Comparison of ENCODE assay signal across 1 fruit fly cellular context in the genomic region with DNA sequence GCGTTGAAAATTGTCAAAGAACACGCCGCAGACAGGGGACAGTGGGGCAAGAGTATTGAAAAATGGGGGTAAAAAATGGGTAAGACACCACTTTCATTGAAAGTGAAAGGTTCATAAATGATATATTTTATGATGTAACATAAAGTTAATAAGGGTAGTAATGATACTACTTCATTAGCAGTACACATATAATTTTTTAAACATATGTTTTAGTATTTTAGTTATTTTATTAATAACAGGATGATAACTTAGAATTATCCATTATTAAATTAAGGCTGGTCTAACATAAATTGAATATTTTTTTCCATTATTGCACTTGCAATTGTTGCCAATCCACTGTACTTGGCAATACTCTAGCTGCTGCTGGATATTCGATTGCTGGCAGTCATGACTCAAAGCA.
TF ChIP-seq lines count a peak whose summit lies in the region.

No protein-coding gene starts in this region.

TF ChIP-seq in whole organism, embryonic, 481 proteins besides CTCF, POLR2A, EP300 and RAD21 (continued from another document and continues in another):
- TF ChIP-seq CG2116 (GFP tag; optimal IDR thresholded peaks at IDR 0.05; lab: Kevin White, UChicago) = no peak
- TF ChIP-seq PHDP (tag; optimal IDR thresholded peaks at IDR 0.05; lab: Kevin White, UChicago) = no peak
- no peak for TF ChIP-seq CG12071 (GFP tag; optimal IDR thresholded peaks at IDR 0.05; lab: Kevin White, UChicago)
- TF ChIP-seq CG1529 (GFP tag; optimal IDR thresholded peaks at IDR 0.05; lab: Kevin White, UChicago) = peak; percentile 36
- TF ChIP-seq unpg (GFP tag; optimal IDR thresholded peaks at IDR 0.05; lab: Kevin White, UChicago) = peak; percentile 11
- no peak for TF ChIP-seq HmgZ (tag; optimal IDR thresholded peaks at IDR 0.05; lab: Kevin White, UChicago)
- no peak for TF ChIP-seq slou (GFP tag; optimal IDR thresholded peaks at IDR 0.05; lab: Kevin White, UChicago)
- no peak for TF ChIP-seq Antp (GFP tag; optimal IDR thresholded peaks at IDR 0.05; lab: Kevin White, UChicago)
- TF ChIP-seq CG7963 (GFP tag; IDR thresholded peaks at IDR 0.05; lab: Robert Waterston, UW; ENCODE audit: partially characterized antibody) = no peak
- no peak for TF ChIP-seq Scr (GFP tag; IDR thresholded peaks at IDR 0.05; lab: Robert Waterston, UW; ENCODE audit: partially characterized antibody)
- TF ChIP-seq CrebB (tag; optimal IDR thresholded peaks at IDR 0.05; lab: Kevin White, UChicago) = no peak
- TF ChIP-seq CG10366 (GFP tag; IDR thresholded peaks at IDR 0.05; lab: Robert Waterston, UW) = no peak
- TF ChIP-seq CG2202 (tag; optimal IDR thresholded peaks at IDR 0.05; lab: Kevin White, UChicago) = peak; percentile 27
- TF ChIP-seq kah (GFP tag; optimal IDR thresholded peaks at IDR 0.05; lab: Kevin White, UChicago) = no peak
- no peak for TF ChIP-seq Dp (GFP tag; optimal IDR thresholded peaks at IDR 0.05; lab: Kevin White, UChicago)
- no peak for TF ChIP-seq CG1603 (tag; optimal IDR thresholded peaks at IDR 0.05; lab: Kevin White, UChicago)
- no peak for TF ChIP-seq Awh (GFP tag; IDR thresholded peaks at IDR 0.05; lab: Robert Waterston, UW)
- TF ChIP-seq CG12299 (tag; optimal IDR thresholded peaks at IDR 0.05; lab: Kevin White, UChicago) = no peak
- no peak for TF ChIP-seq seq (GFP tag; IDR thresholded peaks at IDR 0.05; lab: Robert Waterston, UW)
- TF ChIP-seq shn (GFP tag; optimal IDR thresholded peaks at IDR 0.05; lab: Kevin White, UChicago) = no peak
- TF ChIP-seq Doc3 (GFP tag; IDR thresholded peaks at IDR 0.05; lab: Robert Waterston, UW; ENCODE audit: partially characterized antibody) = no peak
- TF ChIP-seq CG16815 (GFP tag; optimal IDR thresholded peaks at IDR 0.05; lab: Kevin White, UChicago) = peak; percentile 39
- no peak for TF ChIP-seq Hmr (GFP tag; optimal IDR thresholded peaks at IDR 0.05; lab: Kevin White, UChicago)
- peak; percentile 60 for TF ChIP-seq CG2712 (tag; optimal IDR thresholded peaks at IDR 0.05; lab: Kevin White, UChicago)
- no peak for TF ChIP-seq danr (GFP tag; IDR thresholded peaks at IDR 0.05; lab: Robert Waterston, UW)
- no peak for TF ChIP-seq corto (GFP tag; optimal IDR thresholded peaks at IDR 0.05; lab: Kevin White, UChicago)
- TF ChIP-seq sisA (GFP tag; IDR thresholded peaks at IDR 0.05; lab: Robert Waterston, UW) = no peak
- TF ChIP-seq E2f1 (GFP tag; IDR thresholded peaks at IDR 0.05; lab: Robert Waterston, UW) = 0 out of 2 replicates have a peak, but pooled peaks have one; percentile 10
- TF ChIP-seq gsb (GFP tag; IDR thresholded peaks at IDR 0.05; lab: Robert Waterston, UW) = no peak
- no peak for TF ChIP-seq Fer2 (tag; optimal IDR thresholded peaks at IDR 0.05; lab: Kevin White, UChicago)
- TF ChIP-seq Lim3 (GFP tag; IDR thresholded peaks at IDR 0.05; lab: Robert Waterston, UW) = no peak
- no peak for TF ChIP-seq CG12236 (GFP tag; optimal IDR thresholded peaks at IDR 0.05; lab: Kevin White, UChicago)
- TF ChIP-seq CG12391 (tag; optimal IDR thresholded peaks at IDR 0.05; lab: Kevin White, UChicago) = peak; percentile 29
- no peak for TF ChIP-seq CG32772 (GFP tag; IDR thresholded peaks at IDR 0.05; lab: Robert Waterston, UW)
- no peak for TF ChIP-seq CG4820 (GFP tag; optimal IDR thresholded peaks at IDR 0.05; lab: Kevin White, UChicago)
- TF ChIP-seq Mes4 (GFP tag; optimal IDR thresholded peaks at IDR 0.05; lab: Kevin White, UChicago) = no peak
- no peak for TF ChIP-seq YL-1 (GFP tag; optimal IDR thresholded peaks at IDR 0.05; lab: Kevin White, UChicago)
- TF ChIP-seq fd102C (GFP tag; optimal IDR thresholded peaks at IDR 0.05; lab: Kevin White, UChicago) = no peak
- TF ChIP-seq Atf-2 (GFP tag; optimal IDR thresholded peaks at IDR 0.05; lab: Kevin White, UChicago) = no peak
- TF ChIP-seq CG7357 (GFP tag; IDR thresholded peaks at IDR 0.05; lab: Robert Waterston, UW) = no peak
- TF ChIP-seq btn (GFP tag; optimal IDR thresholded peaks at IDR 0.05; lab: Kevin White, UChicago) = no peak
- no peak for TF ChIP-seq ATbp (GFP tag; optimal IDR thresholded peaks at IDR 0.05; lab: Kevin White, UChicago)
- TF ChIP-seq Atf3 (GFP tag; optimal IDR thresholded peaks at IDR 0.05; lab: Kevin White, UChicago) = no peak
- no peak for TF ChIP-seq CG3065 (GFP tag; optimal IDR thresholded peaks at IDR 0.05; lab: Kevin White, UChicago)
- TF ChIP-seq TFAM (GFP tag; optimal IDR thresholded peaks at IDR 0.05; lab: Kevin White, UChicago) = no peak
- no peak for TF ChIP-seq CG9932 (GFP tag; IDR thresholded peaks at IDR 0.05; lab: Robert Waterston, UW)
- TF ChIP-seq Opbp (GFP tag; IDR thresholded peaks at IDR 0.05; lab: Robert Waterston, UW; ENCODE audit: partially characterized antibody) = no peak
- no peak for TF ChIP-seq lov (optimal IDR thresholded peaks at IDR 0.05; lab: Kevin White, UChicago)
- no peak for TF ChIP-seq lov (GFP tag; IDR thresholded peaks at IDR 0.05; lab: Robert Waterston, UW)
- no peak for TF ChIP-seq Adf1 (GFP tag; IDR thresholded peaks at IDR 0.05; lab: Robert Waterston, UW)
- no peak for TF ChIP-seq Dref (GFP tag; IDR thresholded peaks at IDR 0.05; lab: Robert Waterston, UW)
- TF ChIP-seq tgo (GFP tag; IDR thresholded peaks at IDR 0.05; lab: Robert Waterston, UW) = no peak
- no peak for TF ChIP-seq Myb (GFP tag; optimal IDR thresholded peaks at IDR 0.05; lab: Kevin White, UChicago)
- no peak for TF ChIP-seq ttk (GFP tag; IDR thresholded peaks at IDR 0.05; lab: Robert Waterston, UW)
- no peak for TF ChIP-seq CG8944 (GFP tag; optimal IDR thresholded peaks at IDR 0.05; lab: Kevin White, UChicago)
- no peak for TF ChIP-seq CG10147 (GFP tag; optimal IDR thresholded peaks at IDR 0.05; lab: Kevin White, UChicago)
- no peak for TF ChIP-seq vfl (GFP tag; optimal IDR thresholded peaks at IDR 0.05; lab: Kevin White, UChicago)
- no peak for TF ChIP-seq tll (GFP tag; optimal IDR thresholded peaks at IDR 0.05; lab: Kevin White, UChicago)
- TF ChIP-seq CG8281 (tag; optimal IDR thresholded peaks at IDR 0.05; lab: Kevin White, UChicago) = no peak
- no peak for TF ChIP-seq ken (GFP tag; IDR thresholded peaks at IDR 0.05; lab: Robert Waterston, UW)
- no peak for TF ChIP-seq gce (GFP tag; IDR thresholded peaks at IDR 0.05; lab: Robert Waterston, UW)
- no peak for TF ChIP-seq hth (optimal IDR thresholded peaks at IDR 0.05; lab: Kevin White, UChicago)
- TF ChIP-seq wor (GFP tag; IDR thresholded peaks at IDR 0.05; lab: Robert Waterston, UW) = 0 out of 2 replicates have a peak, but pooled peaks have one; percentile 15
- no peak for TF ChIP-seq NFAT (GFP tag; IDR thresholded peaks at IDR 0.05; lab: Robert Waterston, UW)
- no peak for TF ChIP-seq bigmax (GFP tag; optimal IDR thresholded peaks at IDR 0.05; lab: Kevin White, UChicago)
- no peak for TF ChIP-seq vnd (GFP tag; IDR thresholded peaks at IDR 0.05; lab: Robert Waterston, UW; ENCODE audit: partially characterized antibody)
- TF ChIP-seq CG15601 (tag; optimal IDR thresholded peaks at IDR 0.05; lab: Kevin White, UChicago) = peak; percentile 16
- TF ChIP-seq CG17829 (tag; optimal IDR thresholded peaks at IDR 0.05; lab: Kevin White, UChicago) = peak; percentile 25
- no peak for TF ChIP-seq CG8290 (GFP tag; optimal IDR thresholded peaks at IDR 0.05; lab: Kevin White, UChicago)
- TF ChIP-seq CG8290 (tag; optimal IDR thresholded peaks at IDR 0.05; lab: Kevin White, UChicago) = no peak
- TF ChIP-seq nau (GFP tag; optimal IDR thresholded peaks at IDR 0.05; lab: Kevin White, UChicago) = no peak
- no peak for TF ChIP-seq H2.0 (GFP tag; IDR thresholded peaks at IDR 0.05; lab: Robert Waterston, UW)
- TF ChIP-seq pum (GFP tag; optimal IDR thresholded peaks at IDR 0.05; lab: Kevin White, UChicago) = no peak
- TF ChIP-seq schlank (tag; optimal IDR thresholded peaks at IDR 0.05; lab: Kevin White, UChicago) = no peak
- TF ChIP-seq Nf-YB (GFP tag; optimal IDR thresholded peaks at IDR 0.05; lab: Kevin White, UChicago) = no peak
- no peak for TF ChIP-seq so (GFP tag; IDR thresholded peaks at IDR 0.05; lab: Robert Waterston, UW)
- TF ChIP-seq sob (GFP tag; IDR thresholded peaks at IDR 0.05; lab: Robert Waterston, UW) = no peak
- no peak for TF ChIP-seq lab (GFP tag; optimal IDR thresholded peaks at IDR 0.05; lab: Kevin White, UChicago)
- no peak for TF ChIP-seq CG11085 (GFP tag; IDR thresholded peaks at IDR 0.05; lab: Robert Waterston, UW)
- no peak for TF ChIP-seq h (optimal IDR thresholded peaks at IDR 0.05; lab: Kevin White, UChicago)
- TF ChIP-seq maf-S (GFP tag; optimal IDR thresholded peaks at IDR 0.05; lab: Kevin White, UChicago) = no peak
- TF ChIP-seq ranshi (GFP tag; IDR thresholded peaks at IDR 0.05; lab: Robert Waterston, UW) = no peak
- TF ChIP-seq CG7987 (GFP tag; optimal IDR thresholded peaks at IDR 0.05; lab: Kevin White, UChicago) = no peak
- TF ChIP-seq CG1647 (GFP tag; optimal IDR thresholded peaks at IDR 0.05; lab: Kevin White, UChicago) = no peak
- no peak for TF ChIP-seq dpn (GFP tag; optimal IDR thresholded peaks at IDR 0.05; lab: Kevin White, UChicago)
- TF ChIP-seq C15 (GFP tag; IDR thresholded peaks at IDR 0.05; lab: Robert Waterston, UW) = no peak
- TF ChIP-seq CG2875 (GFP tag; optimal IDR thresholded peaks at IDR 0.05; lab: Kevin White, UChicago) = no peak
- TF ChIP-seq CG1233 (GFP tag; optimal IDR thresholded peaks at IDR 0.05; lab: Kevin White, UChicago) = no peak
- TF ChIP-seq luna (GFP tag; optimal IDR thresholded peaks at IDR 0.05; lab: Kevin White, UChicago) = no peak
- no peak for TF ChIP-seq grn (GFP tag; optimal IDR thresholded peaks at IDR 0.05; lab: Kevin White, UChicago)
- no peak for TF ChIP-seq Hmx (GFP tag; optimal IDR thresholded peaks at IDR 0.05; lab: Kevin White, UChicago)
- no peak for TF ChIP-seq z (GFP tag; IDR thresholded peaks at IDR 0.05; lab: Robert Waterston, UW)
- no peak for TF ChIP-seq CG6175 (GFP tag; IDR thresholded peaks at IDR 0.05; lab: Robert Waterston, UW)
- TF ChIP-seq ash1 (GFP tag; optimal IDR thresholded peaks at IDR 0.05; lab: Kevin White, UChicago) = no peak
- TF ChIP-seq CG17568 (GFP tag; optimal IDR thresholded peaks at IDR 0.05; lab: Kevin White, UChicago) = no peak
- no peak for TF ChIP-seq NfI (GFP tag; optimal IDR thresholded peaks at IDR 0.05; lab: Kevin White, UChicago)
- no peak for TF ChIP-seq Oaz (GFP tag; IDR thresholded peaks at IDR 0.05; lab: Robert Waterston, UW)
- TF ChIP-seq Tbp (GFP tag; optimal IDR thresholded peaks at IDR 0.05; lab: Kevin White, UChicago) = no peak
- no peak for TF ChIP-seq ssp (GFP tag; IDR thresholded peaks at IDR 0.05; lab: Robert Waterston, UW)
- TF ChIP-seq Hr51 (GFP tag; optimal IDR thresholded peaks at IDR 0.05; lab: Kevin White, UChicago) = no peak
- no peak for TF ChIP-seq CG31224 (GFP tag; IDR thresholded peaks at IDR 0.05; lab: Robert Waterston, UW)
- TF ChIP-seq Sox100B (GFP tag; optimal IDR thresholded peaks at IDR 0.05; lab: Kevin White, UChicago) = peak; percentile 28
- no peak for TF ChIP-seq CG5953 (GFP tag; IDR thresholded peaks at IDR 0.05; lab: Robert Waterston, UW)
- TF ChIP-seq GATAe (GFP tag; conservative IDR thresholded peaks at IDR 0.05; lab: Robert Waterston, UW) = no peak
- no peak for TF ChIP-seq CG8765 (GFP tag; IDR thresholded peaks at IDR 0.05; lab: Robert Waterston, UW)
- TF ChIP-seq Taf1 (GFP tag; IDR thresholded peaks at IDR 0.05; lab: Robert Waterston, UW) = no peak
- TF ChIP-seq CG5245 (GFP tag; optimal IDR thresholded peaks at IDR 0.05; lab: Kevin White, UChicago) = no peak
- 0 out of 2 replicates have a peak, but pooled peaks have one; percentile 16 for TF ChIP-seq CG32767 (GFP tag; IDR thresholded peaks at IDR 0.05; lab: Robert Waterston, UW)
- TF ChIP-seq tup (GFP tag; optimal IDR thresholded peaks at IDR 0.05; lab: Kevin White, UChicago) = no peak
- TF ChIP-seq fd3F (GFP tag; optimal IDR thresholded peaks at IDR 0.05; lab: Kevin White, UChicago) = no peak
- TF ChIP-seq scrt (GFP tag; optimal IDR thresholded peaks at IDR 0.05; lab: Kevin White, UChicago) = no peak
- TF ChIP-seq MBD-R2 (GFP tag; IDR thresholded peaks at IDR 0.05; lab: Robert Waterston, UW) = no peak
- TF ChIP-seq CG3407 (GFP tag; optimal IDR thresholded peaks at IDR 0.05; lab: Kevin White, UChicago) = peak; percentile 7
- TF ChIP-seq Rfx (GFP tag; IDR thresholded peaks at IDR 0.05; lab: Robert Waterston, UW) = no peak
- TF ChIP-seq peb (GFP tag; IDR thresholded peaks at IDR 0.05; lab: Robert Waterston, UW) = no peak
- no peak for TF ChIP-seq Lhr (GFP tag; optimal IDR thresholded peaks at IDR 0.05; lab: Kevin White, UChicago)
- no peak for TF ChIP-seq Dbx (GFP tag; IDR thresholded peaks at IDR 0.05; lab: Robert Waterston, UW)
- no peak for TF ChIP-seq CG7786 (GFP tag; optimal IDR thresholded peaks at IDR 0.05; lab: Kevin White, UChicago)
- no peak for TF ChIP-seq CG13287 (GFP tag; IDR thresholded peaks at IDR 0.05; lab: Robert Waterston, UW; ENCODE audit: partially characterized antibody)
- TF ChIP-seq aop (GFP tag; IDR thresholded peaks at IDR 0.05; lab: Robert Waterston, UW) = no peak
- no peak for TF ChIP-seq otp (GFP tag; IDR thresholded peaks at IDR 0.05; lab: Robert Waterston, UW)
- no peak for TF ChIP-seq B-H2 (GFP tag; optimal IDR thresholded peaks at IDR 0.05; lab: Kevin White, UChicago)
- TF ChIP-seq CG18262 (tag; optimal IDR thresholded peaks at IDR 0.05; lab: Kevin White, UChicago) = peak; percentile 69
- TF ChIP-seq CG11398 (GFP tag; optimal IDR thresholded peaks at IDR 0.05; lab: Kevin White, UChicago) = no peak
- TF ChIP-seq knrl (GFP tag; IDR thresholded peaks at IDR 0.05; lab: Robert Waterston, UW; ENCODE audit: partially characterized antibody) = no peak
- no peak for TF ChIP-seq CG15514 (GFP tag; optimal IDR thresholded peaks at IDR 0.05; lab: Kevin White, UChicago)
- TF ChIP-seq zen2 (GFP tag; IDR thresholded peaks at IDR 0.05; lab: Robert Waterston, UW; ENCODE audit: partially characterized antibody) = no peak
- no peak for TF ChIP-seq rib (GFP tag; IDR thresholded peaks at IDR 0.05; lab: Robert Waterston, UW)
- TF ChIP-seq CG17359 (tag; optimal IDR thresholded peaks at IDR 0.05; lab: Kevin White, UChicago) = no peak
- no peak for TF ChIP-seq org-1 (GFP tag; optimal IDR thresholded peaks at IDR 0.05; lab: Kevin White, UChicago)
- no peak for TF ChIP-seq inv (GFP tag; IDR thresholded peaks at IDR 0.05; lab: Robert Waterston, UW; ENCODE audit: partially characterized antibody)
- TF ChIP-seq crc (GFP tag; optimal IDR thresholded peaks at IDR 0.05; lab: Kevin White, UChicago) = no peak
- no peak for TF ChIP-seq Dek (tag; optimal IDR thresholded peaks at IDR 0.05; lab: Kevin White, UChicago)
- TF ChIP-seq CG6654 (GFP tag; optimal IDR thresholded peaks at IDR 0.05; lab: Kevin White, UChicago) = no peak
- TF ChIP-seq CG10321 (GFP tag; IDR thresholded peaks at IDR 0.05; lab: Robert Waterston, UW) = no peak
- no peak for TF ChIP-seq disco-r (GFP tag; optimal IDR thresholded peaks at IDR 0.05; lab: Kevin White, UChicago)
